Worm (Caenorhabditis elegans) whole organism, young adult: ENCODE results near the gene cest-17.

Experiments
- B0019.2 ChIP-seq: fragments of 200-800 bp; sonication (Bioruptor generic); conservative IDR thresholded peaks from 2 replicates; pipeline ENCODE4 v1.3.6; 2022; ENCODE audit warnings: missing genetic modification reagents, missing genetic modification characterization, missing compliant biosample characterization
- B0261.1 ChIP-seq: sonication (generic microtip); optimal IDR thresholded peaks from 2 replicates; lab custom pipeline; 2016; ENCODE audit warnings: mild to moderate bottlenecking, missing genetic modification characterization, moderate library complexity, missing compliant biosample characterization
- D2030.7 ChIP-seq: fragments of 200-800 bp; sonication (Bioruptor generic); IDR thresholded peaks from 2 replicates; pipeline ENCODE4 v1.3.6; 2022; ENCODE audit warnings: missing genetic modification reagents, missing genetic modification characterization, missing compliant biosample characterization
- F10E7.11 ChIP-seq: sonication (generic microtip); optimal IDR thresholded peaks from 2 replicates; lab custom pipeline; 2017; ENCODE audit warnings: mild to moderate bottlenecking, missing genetic modification characterization, moderate library complexity, missing compliant biosample characterization
- F22D6.2 ChIP-seq: sonication (generic microtip); optimal IDR thresholded peaks from 2 replicates; lab custom pipeline; 2016; ENCODE audit warnings: mild to moderate bottlenecking, missing genetic modification characterization, missing compliant biosample characterization
- F23B12.7 ChIP-seq: sonication (generic microtip); optimal IDR thresholded peaks from 2 replicates; lab custom pipeline; 2017; ENCODE audit warnings: missing genetic modification characterization, mild to moderate bottlenecking, missing compliant biosample characterization, antibody characterized with exemption, moderate library complexity; ENCODE audit not compliant: insufficient read depth
- F37B4.10 ChIP-seq: fragments of 200-800 bp; sonication (Bioruptor generic); IDR thresholded peaks from 2 replicates; pipeline ENCODE4 v1.3.6; 2022; ENCODE audit warnings: missing genetic modification characterization, missing compliant biosample characterization
- F52B5.7 ChIP-seq: sonication (generic microtip); optimal IDR thresholded peaks from 2 replicates; lab custom pipeline; 2016; ENCODE audit warnings: mild to moderate bottlenecking, missing genetic modification characterization, missing compliant biosample characterization
- F57C9.4 ChIP-seq: sonication (generic microtip); optimal IDR thresholded peaks from 2 replicates; lab custom pipeline; 2017; ENCODE audit warnings: mild to moderate bottlenecking, missing genetic modification characterization, missing compliant biosample characterization
- K12H6.12 ChIP-seq: fragments of 200-800 bp; sonication (Bioruptor generic); optimal IDR thresholded peaks from 2 replicates; lab custom pipeline; 2018; ENCODE audit warnings: mild to moderate bottlenecking, missing genetic modification characterization, missing compliant biosample characterization
- T07F8.4 ChIP-seq: sonication (generic microtip); optimal IDR thresholded peaks from 2 replicates; lab custom pipeline; 2016; ENCODE audit warnings: mild to moderate bottlenecking, missing genetic modification characterization, moderate library complexity, missing compliant biosample characterization
- Y53G8AR.9 ChIP-seq: fragments of 200-800 bp; sonication (Bioruptor generic); conservative IDR thresholded peaks from 2 replicates; pipeline ENCODE4 v1.3.6; 2022; ENCODE audit warnings: missing genetic modification reagents, missing genetic modification characterization, missing compliant biosample characterization
- Y56A3A.18 ChIP-seq: fragments of 200-800 bp; sonication (Bioruptor generic); IDR thresholded peaks from 2 replicates; pipeline ENCODE4 v1.3.6; 2022; ENCODE audit warnings: missing genetic modification reagents, missing genetic modification characterization, missing compliant biosample characterization
- akir-1 ChIP-seq: fragments of 200-800 bp; sonication (Bioruptor generic); optimal IDR thresholded peaks from 2 replicates; lab custom pipeline; 2018; ENCODE audit warnings: mild to moderate bottlenecking, missing genetic modification characterization, moderate library complexity, missing compliant biosample characterization
- athp-1 ChIP-seq: sonication (generic microtip); optimal IDR thresholded peaks from 2 replicates; lab custom pipeline; 2017; ENCODE audit warnings: mild to moderate bottlenecking, missing genetic modification characterization, missing compliant biosample characterization
- attf-6 ChIP-seq: fragments of 200-800 bp; sonication (Bioruptor generic); IDR thresholded peaks from 2 replicates; pipeline ENCODE4 v1.3.6; 2022; ENCODE audit warnings: missing genetic modification reagents, missing genetic modification characterization, missing compliant biosample characterization
- bed-1 ChIP-seq: fragments of 200-800 bp; sonication (Bioruptor generic); IDR thresholded peaks from 2 replicates; pipeline ENCODE4 v1.3.6; 2022; ENCODE audit warnings: missing genetic modification reagents, missing genetic modification characterization, missing compliant biosample characterization
- cebp-1 ChIP-seq, 2 experiments: fragments of 200-800 bp in 1 of 2; sonication (Bioruptor generic) in 1 of 2; sonication (generic microtip) in 1 of 2; IDR thresholded peaks in 1 of 2; optimal IDR thresholded peaks in 1 of 2; 2 replicates each; pipeline versions ENCODE4 v1.3.6 to Lab custom; 2017 to 2022; ENCODE audit warnings: missing compliant biosample characterization in 2 of 2, missing genetic modification characterization in 2 of 2, mild to moderate bottlenecking in 1 of 2, missing genetic modification reagents in 1 of 2, moderate library complexity in 1 of 2
- cebp-2 ChIP-seq: fragments of 200-800 bp; sonication (Bioruptor generic); IDR thresholded peaks from 2 replicates; pipeline ENCODE4 v1.3.6; 2022; ENCODE audit warnings: missing genetic modification characterization, missing compliant biosample characterization
- ceh-27 ChIP-seq: fragments of 200-800 bp; sonication (Bioruptor generic); optimal IDR thresholded peaks from 2 replicates; lab custom pipeline; 2018; ENCODE audit warnings: mild to moderate bottlenecking, missing genetic modification characterization, moderate library complexity, missing compliant biosample characterization
- ceh-40 ChIP-seq: fragments of 200-800 bp; sonication (Bioruptor generic); IDR thresholded peaks from 2 replicates; pipeline ENCODE4 v1.3.6; 2022; ENCODE audit warnings: missing genetic modification characterization, missing compliant biosample characterization
- chd-7 ChIP-seq: sonication (generic microtip); optimal IDR thresholded peaks from 2 replicates; lab custom pipeline; 2016; ENCODE audit warnings: mild to moderate bottlenecking, missing genetic modification characterization, moderate library complexity, missing compliant biosample characterization
- dox-1 ChIP-seq: fragments of 200-800 bp; sonication (Bioruptor generic); IDR thresholded peaks from 2 replicates; pipeline ENCODE4 v1.3.6; 2022; ENCODE audit warnings: missing genetic modification reagents, missing genetic modification characterization, missing compliant biosample characterization
- dpl-1 ChIP-seq: fragments of 150-350 bp; optimal IDR thresholded peaks from 2 replicates; lab custom pipeline; 2014; ENCODE audit warnings: missing biosample characterization, missing genetic modification reagents, missing genetic modification characterization
- efl-1 ChIP-seq: fragments of 150-350 bp; optimal IDR thresholded peaks from 2 replicates; lab custom pipeline; 2014; ENCODE audit warnings: missing biosample characterization, missing genetic modification reagents, missing genetic modification characterization
- egl-18 ChIP-seq: fragments of 200-800 bp; sonication (Bioruptor generic); IDR thresholded peaks from 2 replicates; pipeline ENCODE4 v1.3.6; 2022; ENCODE audit warnings: missing genetic modification reagents, missing genetic modification characterization, missing compliant biosample characterization
- egrh-3 ChIP-seq: fragments of 200-800 bp; sonication (Bioruptor generic); IDR thresholded peaks from 2 replicates; pipeline ENCODE4 v1.3.6; 2022; ENCODE audit warnings: missing genetic modification reagents, missing genetic modification characterization, missing compliant biosample characterization
- fkh-3 ChIP-seq: sonication (generic microtip); optimal IDR thresholded peaks from 2 replicates; lab custom pipeline; 2016; ENCODE audit warnings: mild to moderate bottlenecking, missing genetic modification characterization, missing compliant biosample characterization
- him-1 ChIP-seq: sonication (generic microtip); optimal IDR thresholded peaks from 2 replicates; lab custom pipeline; 2016; ENCODE audit warnings: missing genotype, missing genetic modification reagents, missing genetic modification characterization, missing compliant biosample characterization
- hmg-1.2 ChIP-seq: fragments of 200-800 bp; sonication (Bioruptor generic); IDR thresholded peaks from 2 replicates; pipeline ENCODE4 v1.3.6; 2022; ENCODE audit warnings: missing genetic modification reagents, missing genetic modification characterization, missing compliant biosample characterization
- let-526 ChIP-seq: fragments of 200-800 bp; sonication (Bioruptor generic); IDR thresholded peaks from 2 replicates; pipeline ENCODE4 v1.3.6; 2022; ENCODE audit warnings: missing genetic modification reagents, missing genetic modification characterization, missing compliant biosample characterization
- lin-26 ChIP-seq: fragments of 200-800 bp; sonication (Bioruptor generic); IDR thresholded peaks from 2 replicates; pipeline ENCODE4 v1.3.6; 2022; ENCODE audit warnings: missing genetic modification reagents, missing genetic modification characterization, missing compliant biosample characterization
- madf-10 ChIP-seq: sonication (generic microtip); optimal IDR thresholded peaks from 2 replicates; lab custom pipeline; 2016; ENCODE audit warnings: mild to moderate bottlenecking, missing genetic modification characterization, missing compliant biosample characterization
- mcd-1 ChIP-seq: fragments of 200-800 bp; sonication (Bioruptor generic); IDR thresholded peaks from 2 replicates; pipeline ENCODE4 v1.3.6; 2022; ENCODE audit warnings: missing genetic modification reagents, missing genetic modification characterization, missing compliant biosample characterization
- nfya-2 ChIP-seq: fragments of 200-800 bp; sonication (Bioruptor generic); IDR thresholded peaks from 2 replicates; pipeline ENCODE4 v1.3.6; 2022; ENCODE audit warnings: missing genetic modification reagents, missing genetic modification characterization, missing compliant biosample characterization
- nhr-120 ChIP-seq: fragments of 200-800 bp; sonication (Bioruptor generic); IDR thresholded peaks from 2 replicates; pipeline ENCODE4 v1.3.6; 2022; ENCODE audit warnings: missing genetic modification characterization, missing compliant biosample characterization
- nhr-90 ChIP-seq: sonication (generic microtip); optimal IDR thresholded peaks from 2 replicates; lab custom pipeline; 2016; ENCODE audit warnings: missing genotype, mild to moderate bottlenecking, missing genetic modification characterization, missing compliant biosample characterization
- pbrm-1 ChIP-seq: fragments of 200-800 bp; sonication (Bioruptor generic); IDR thresholded peaks from 2 replicates; pipeline ENCODE4 v1.3.6; 2022; ENCODE audit warnings: missing genetic modification reagents, missing genetic modification characterization, missing compliant biosample characterization
- rcor-1 ChIP-seq: fragments of 200-800 bp; sonication (Bioruptor generic); IDR thresholded peaks from 2 replicates; pipeline ENCODE4 v1.3.6; 2022; ENCODE audit warnings: missing genetic modification reagents, missing genetic modification characterization, missing compliant biosample characterization
- rec-8 ChIP-seq, 2 experiments: sonication (generic microtip); optimal IDR thresholded peaks; 2 replicates each; lab custom pipeline; 2016; ENCODE audit warnings: mild to moderate bottlenecking in 2 of 2, missing genetic modification characterization in 2 of 2, missing genetic modification reagents in 2 of 2, missing genotype in 2 of 2, missing biosample characterization in 1 of 2, missing compliant biosample characterization in 1 of 2, moderate library complexity in 1 of 2
- rpc-1 ChIP-seq, 2 experiments: fragments of 150-350 bp in 1 of 2; sonication (generic microtip) in 1 of 2; optimal IDR thresholded peaks; 2 replicates each; lab custom pipeline; 2014 to 2018; ENCODE audit warnings: missing biosample characterization in 1 of 2, missing genetic modification characterization in 1 of 2, missing genetic modification reagents in 1 of 2, missing genotype in 1 of 2
- sdz-38 ChIP-seq: sonication (generic microtip); optimal IDR thresholded peaks from 2 replicates; lab custom pipeline; 2016; ENCODE audit warnings: missing genotype, missing genetic modification characterization, missing compliant biosample characterization
- snpc-1.1 ChIP-seq: sonication (generic microtip); optimal IDR thresholded peaks from 2 replicates; lab custom pipeline; 2017; ENCODE audit warnings: missing genetic modification characterization, mild to moderate bottlenecking, missing compliant biosample characterization, antibody characterized with exemption, moderate library complexity, missing genotype, missing genetic modification reagents; ENCODE audit not compliant: insufficient read depth
- sptf-2 ChIP-seq: fragments of 200-800 bp; sonication (Bioruptor generic); optimal IDR thresholded peaks from 2 replicates; lab custom pipeline; 2018; ENCODE audit warnings: mild to moderate bottlenecking, missing genetic modification characterization, missing compliant biosample characterization
- tbp1 ChIP-seq: fragments of 200-800 bp; sonication (Bioruptor generic); optimal IDR thresholded peaks from 2 replicates; lab custom pipeline; 2018; ENCODE audit warnings: mild to moderate bottlenecking, missing genetic modification characterization, missing compliant biosample characterization
- zfh-2 ChIP-seq: fragments of 200-800 bp; sonication (Bioruptor generic); conservative IDR thresholded peaks from 2 replicates; pipeline ENCODE4 v1.3.6; 2022; ENCODE audit warnings: missing genetic modification reagents, missing genetic modification characterization, missing compliant biosample characterization
- ztf-18 ChIP-seq: sonication (generic microtip); optimal IDR thresholded peaks from 2 replicates; lab custom pipeline; 2016; ENCODE audit warnings: missing genotype, mild to moderate bottlenecking, missing genetic modification characterization, missing compliant biosample characterization

The cest-17 gene

DNA sequence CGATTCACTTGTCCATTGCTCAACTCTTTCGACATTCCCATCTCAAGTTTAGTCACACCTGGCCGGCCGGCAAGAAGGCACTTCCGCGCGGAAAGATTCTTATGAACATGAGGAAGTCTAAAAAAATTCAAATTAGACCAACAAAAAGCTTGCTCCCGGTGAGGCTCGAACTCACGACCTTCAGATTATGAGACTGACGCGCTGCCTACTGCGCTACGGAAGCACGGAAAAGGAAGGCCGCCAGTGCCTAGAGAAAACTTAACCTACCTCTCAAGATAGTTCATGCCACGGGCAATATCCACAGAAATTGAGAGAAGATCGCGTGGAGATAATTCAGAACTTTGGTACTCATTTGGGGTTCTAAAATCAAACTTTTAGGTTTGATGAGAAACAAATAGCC, 26.9 kb downstream of the cest-17 start (continued):
- TF ChIP-seq nfya-2, result no peak
- no peak for TF ChIP-seq sptf-2
- TF ChIP-seq efl-1 (GFP tag; lab: Kevin White, UChicago), result no peak
- no peak for TF ChIP-seq F10E7.11 (tag; lab: Kevin White, UChicago)
- peak; percentile 74 for TF ChIP-seq lin-26 (GFP tag; lab: Robert Waterston, UW)
- no peak for TF ChIP-seq ceh-27
- no peak for TF ChIP-seq zfh-2 (GFP tag; lab: Robert Waterston, UW)
- TF ChIP-seq F57C9.4 (tag; lab: Kevin White, UChicago), result no peak
- TF ChIP-seq dpl-1, result no peak
- peak; percentile 26 for TF ChIP-seq ztf-18
- no peak for TF ChIP-seq K12H6.12 (tag; lab: Kevin White, UChicago)
- peak; percentile 62; the same call in 1 of the 2 replicates for TF ChIP-seq dox-1

ce11 chrV:8235331-8235730, 32.2 kb downstream of the cest-17 start:
- TF ChIP-seq F37B4.10 (no peak), let-526 (GFP tag; lab: Robert Waterston, UW) (no peak), sdz-38 (tag; lab: Kevin White, UChicago) (no peak), dox-1 (no peak; the same call in 1 of the 2 replicates), cebp-1 (GFP tag; IDR thresholded peaks at IDR 0.05; lab: Robert Waterston, UW) (no peak), cebp-1 (tag; optimal IDR thresholded peaks at IDR 0.05; lab: Kevin White, UChicago) (no peak), B0019.2 (GFP tag; lab: Robert Waterston, UW) (no peak), rec-8 (tag; optimal IDR thresholded peaks at IDR 0.05; lab: Kevin White, UChicago) (no peak), rpc-1 (optimal IDR thresholded peaks at IDR 0.05; lab: Kevin White, UChicago) (peak; percentile 67), rpc-1 (tag; optimal IDR thresholded peaks at IDR 0.05; lab: Kevin White, UChicago) (peak; percentile 74), tbp1 (GFP tag; lab: Kevin White, UChicago) (peak; percentile 87), hmg-1.2 (GFP tag; lab: Robert Waterston, UW) (peak; percentile 71), bed-1 (no peak), him-1 (tag; lab: Kevin White, UChicago) (peak; percentile 76), pbrm-1 (GFP tag; lab: Robert Waterston, UW) (peak; percentile 78; the same call in 1 of the 2 replicates), F22D6.2 (tag; lab: Kevin White, UChicago) (no peak), Y56A3A.18 (GFP tag; lab: Robert Waterston, UW) (0 out of 2 replicates have a peak, but pooled peaks have one; percentile 36), attf-6 (GFP tag; lab: Robert Waterston, UW) (0 out of 2 replicates have a peak, but pooled peaks have one; percentile 29), chd-7 (tag; lab: Kevin White, UChicago) (no peak), fkh-3 (tag; lab: Kevin White, UChicago) (no peak), F52B5.7 (peak; percentile 13), egrh-3 (GFP tag; lab: Robert Waterston, UW) (0 out of 2 replicates have a peak, but pooled peaks have one; percentile 31), ztf-18 (peak; percentile 43), athp-1 (tag; lab: Kevin White, UChicago) (no peak), nhr-120 (GFP tag; lab: Robert Waterston, UW) (no peak), mcd-1 (GFP tag; lab: Robert Waterston, UW) (no peak), T07F8.4 (peak; percentile 10), madf-10 (peak; percentile 9), B0261.1 (tag; lab: Kevin White, UChicago) (peak; percentile 77), nhr-90 (tag; lab: Kevin White, UChicago) (peak; percentile 66), ceh-40 (peak; percentile 58; the same call in 1 of the 2 replicates), rcor-1 (GFP tag; lab: Robert Waterston, UW) (peak; percentile 38; the same call in 1 of the 2 replicates), D2030.7 (GFP tag; lab: Robert Waterston, UW) (peak; percentile 54), snpc-1.1 (peak; percentile 14), cebp-2 (GFP tag; lab: Robert Waterston, UW) (no peak), F23B12.7 (tag; lab: Kevin White, UChicago) (peak; percentile 60), egl-18 (0 out of 2 replicates have a peak, but pooled peaks have one; percentile 14), akir-1 (GFP tag; lab: Kevin White, UChicago) (no peak), Y53G8AR.9 (no peak)
